Fruit fly (Drosophila melanogaster) whole organism, embryonic: ENCODE results near the gene Spec2.

Experiments used
- Blimp-1 ChIP-seq: fragments of 200-800 bp; sonication (Bioruptor generic); optimal IDR thresholded peaks from 3 replicates; lab custom pipeline; 2018; ENCODE audit warnings: missing biosample characterization, missing genetic modification characterization, mild to moderate bottlenecking, moderate library complexity, missing genetic modification reagents
- CG10267 ChIP-seq: fragments of 200-800 bp; sonication (Bioruptor generic); optimal IDR thresholded peaks from 2 replicates; lab custom pipeline; 2018; ENCODE audit warnings: missing biosample characterization, mild to moderate bottlenecking, missing genetic modification characterization, moderate library complexity
- CG10366 ChIP-seq: fragments of 200-800 bp; sonication (Bioruptor generic); IDR thresholded peaks from 2 replicates; pipeline ENCODE4 v1.3.6; 2022; ENCODE audit warnings: missing biosample characterization, missing genetic modification characterization
- CG11696 ChIP-seq: fragments of 200-800 bp; sonication (Bioruptor generic); IDR thresholded peaks from 2 replicates; pipeline ENCODE4 v1.3.6; 2022; ENCODE audit warnings: missing biosample characterization, missing genetic modification characterization
- CG12236 ChIP-seq: fragments of 200-800 bp; sonication (Bioruptor generic); optimal IDR thresholded peaks from 2 replicates; lab custom pipeline; 2016; ENCODE audit warnings: missing biosample characterization, missing genetic modification characterization
- CG17568 ChIP-seq: fragments of 200-800 bp; sonication (Bioruptor generic); optimal IDR thresholded peaks from 2 replicates; lab custom pipeline; 2018; ENCODE audit warnings: missing biosample characterization, mild to moderate bottlenecking, missing genetic modification characterization, moderate library complexity
- CG1832 ChIP-seq: fragments of 200-800 bp; sonication (Bioruptor generic); optimal IDR thresholded peaks from 2 replicates; lab custom pipeline; 2017; ENCODE audit warnings: missing biosample characterization, mild to moderate bottlenecking, missing genetic modification characterization, inconsistent platforms
- CG32532 ChIP-seq: fragments of 200-800 bp; sonication (Bioruptor generic); IDR thresholded peaks from 2 replicates; pipeline ENCODE4 v1.3.6; 2022; ENCODE audit warnings: missing biosample characterization, missing genetic modification characterization
- CG33213 ChIP-seq: fragments of 200-800 bp; sonication (Bioruptor generic); optimal IDR thresholded peaks from 3 replicates; lab custom pipeline; 2016; ENCODE audit warnings: missing biosample characterization, missing genetic modification characterization
- CG34224 ChIP-seq: fragments of 200-800 bp; sonication (Bioruptor generic); IDR thresholded peaks from 3 replicates; pipeline ENCODE4 v1.3.6; 2022; ENCODE audit warnings: missing biosample characterization, missing genetic modification characterization; ENCODE audit not compliant: partially characterized antibody
- CG3995 ChIP-seq: fragments of 200-800 bp; sonication (Bioruptor generic); optimal IDR thresholded peaks from 3 replicates; lab custom pipeline; 2016; ENCODE audit warnings: missing biosample characterization, missing genetic modification characterization
- CG4360 ChIP-seq: fragments of 200-800 bp; sonication (Bioruptor generic); IDR thresholded peaks from 2 replicates; pipeline ENCODE4 v1.3.6; 2022; ENCODE audit warnings: missing biosample characterization, missing genetic modification characterization
- CG43689 ChIP-seq: fragments of 200-800 bp; sonication (Bioruptor generic); IDR thresholded peaks from 2 replicates; pipeline ENCODE4 v1.3.6; 2022; ENCODE audit warnings: missing biosample characterization, missing genetic modification characterization
- CG4820 ChIP-seq: fragments of 200-800 bp; sonication (Bioruptor generic); optimal IDR thresholded peaks from 3 replicates; lab custom pipeline; 2016; ENCODE audit warnings: missing biosample characterization, missing genetic modification characterization
- CG6254 ChIP-seq: fragments of 200-800 bp; sonication (Bioruptor generic); optimal IDR thresholded peaks from 3 replicates; lab custom pipeline; 2017; ENCODE audit warnings: mild to moderate bottlenecking, missing biosample characterization, missing genetic modification reagents, missing genetic modification characterization
- CG6683 ChIP-seq: fragments of 200-800 bp; sonication (Bioruptor generic); optimal IDR thresholded peaks from 2 replicates; lab custom pipeline; 2017; ENCODE audit warnings: missing biosample characterization, mild to moderate bottlenecking, missing genetic modification characterization, missing genetic modification reagents
- CG6813 ChIP-seq: fragments of 200-800 bp; sonication (Bioruptor generic); optimal IDR thresholded peaks from 2 replicates; lab custom pipeline; 2017; ENCODE audit warnings: missing biosample characterization, missing genetic modification characterization, mild to moderate bottlenecking, moderate library complexity, missing genetic modification reagents
- CG9437 ChIP-seq: fragments of 200-800 bp; sonication (Bioruptor generic); optimal IDR thresholded peaks from 2 replicates; lab custom pipeline; 2018; ENCODE audit warnings: missing biosample characterization, mild to moderate bottlenecking, missing genetic modification characterization
- CG9876 ChIP-seq: fragments of 200-800 bp; sonication (Bioruptor generic); optimal IDR thresholded peaks from 2 replicates; lab custom pipeline; 2016; ENCODE audit warnings: missing biosample characterization, missing genetic modification characterization
- CrebB ChIP-seq: fragments of 200-800 bp; sonication (Bioruptor generic); optimal IDR thresholded peaks from 3 replicates; lab custom pipeline; 2018; ENCODE audit warnings: missing biosample characterization, mild to moderate bottlenecking, missing genetic modification characterization
- D ChIP-seq, 2 experiments: fragments of 200-800 bp in 1 of 2; fragments of >200 bp in 1 of 2; sonication (Bioruptor generic) in 1 of 2; optimal IDR thresholded peaks; 2 replicates in 1 of 2; 3 replicates in 1 of 2; lab custom pipeline; 2017; ENCODE audit warnings: mild to moderate bottlenecking in 1 of 2, missing biosample characterization in 1 of 2, missing genetic modification characterization in 1 of 2, missing genetic modification reagents in 1 of 2
- Dbx ChIP-seq: fragments of 200-800 bp; sonication (Bioruptor generic); IDR thresholded peaks from 3 replicates; pipeline ENCODE4 v1.3.6; 2022; ENCODE audit warnings: missing biosample characterization, missing genetic modification characterization
- Gug ChIP-seq: fragments of 200-800 bp; sonication (Bioruptor generic); IDR thresholded peaks from 4 replicates; pipeline ENCODE4 v1.3.6; 2022; ENCODE audit warnings: missing biosample characterization, missing genetic modification characterization
- Lim3 ChIP-seq: fragments of 200-800 bp; sonication (Bioruptor generic); IDR thresholded peaks from 2 replicates; pipeline ENCODE4 v1.3.6; 2022; ENCODE audit warnings: missing biosample characterization, missing genetic modification characterization
- MBD-R2 ChIP-seq: fragments of 200-800 bp; sonication (Bioruptor generic); IDR thresholded peaks from 2 replicates; pipeline ENCODE4 v1.3.6; 2022; ENCODE audit warnings: missing biosample characterization, missing genetic modification characterization
- MTF-1 ChIP-seq: fragments of 200-800 bp; sonication (Bioruptor generic); optimal IDR thresholded peaks from 2 replicates; lab custom pipeline; 2018; ENCODE audit warnings: missing biosample characterization, mild to moderate bottlenecking, missing genetic modification characterization, borderline replicate concordance
- Nf-YA ChIP-seq: fragments of 200-800 bp; sonication (Bioruptor generic); IDR thresholded peaks from 2 replicates; pipeline ENCODE4 v1.3.6; 2022; ENCODE audit warnings: missing biosample characterization, missing genetic modification characterization
- Nf-YB ChIP-seq: fragments of 200-800 bp; sonication (Bioruptor generic); optimal IDR thresholded peaks from 3 replicates; lab custom pipeline; 2019; ENCODE audit warnings: missing biosample characterization, mild to moderate bottlenecking, missing genetic modification characterization, moderate library complexity
- Pdp1 ChIP-seq, 2 experiments: fragments of 200-800 bp; sonication (Bioruptor generic); optimal IDR thresholded peaks; 3 replicates each; lab custom pipeline; 2016; ENCODE audit warnings: missing biosample characterization in 2 of 2, missing genetic modification characterization in 2 of 2, mild to moderate bottlenecking in 1 of 2, moderate library complexity in 1 of 2
- Poxn ChIP-seq: fragments of 200-800 bp; sonication (Bioruptor generic); IDR thresholded peaks from 2 replicates; pipeline ENCODE4 v1.3.6; 2022; ENCODE audit warnings: missing biosample characterization, missing genetic modification characterization
- TFAM ChIP-seq: fragments of 200-800 bp; sonication (Bioruptor generic); optimal IDR thresholded peaks from 2 replicates; lab custom pipeline; 2017; ENCODE audit warnings: missing biosample characterization, missing genetic modification characterization, inconsistent platforms
- bbx ChIP-seq: fragments of 200-800 bp; sonication (Bioruptor generic); IDR thresholded peaks from 2 replicates; pipeline ENCODE4 v1.3.6; 2022; ENCODE audit warnings: missing biosample characterization, missing genetic modification characterization; ENCODE audit not compliant: partially characterized antibody
- cad ChIP-seq: fragments of >200 bp; optimal IDR thresholded peaks from 2 replicates; lab custom pipeline; 2017; ENCODE audit warnings: missing biosample characterization, missing genetic modification characterization
- cg ChIP-seq: fragments of 200-800 bp; sonication (Bioruptor generic); optimal IDR thresholded peaks from 3 replicates; lab custom pipeline; 2019; ENCODE audit warnings: missing biosample characterization, mild to moderate bottlenecking, missing genetic modification characterization, moderate library complexity
- crp ChIP-seq, 2 experiments: fragments of 200-800 bp; sonication (Bioruptor generic); optimal IDR thresholded peaks; 2 replicates in 1 of 2; 3 replicates in 1 of 2; lab custom pipeline; 2017; ENCODE audit warnings: missing biosample characterization in 2 of 2, missing genetic modification characterization in 2 of 2, mild to moderate bottlenecking in 1 of 2, moderate library complexity in 1 of 2
- exex ChIP-seq: fragments of 200-800 bp; sonication (Bioruptor generic); optimal IDR thresholded peaks from 4 replicates; lab custom pipeline; 2018; ENCODE audit warnings: missing biosample characterization, mild to moderate bottlenecking, missing genetic modification characterization, moderate library complexity
- gcm ChIP-seq: fragments of 200-800 bp; sonication (Bioruptor generic); optimal IDR thresholded peaks from 2 replicates; lab custom pipeline; 2019; ENCODE audit warnings: missing biosample characterization, mild to moderate bottlenecking, missing genetic modification characterization, moderate library complexity
- grau ChIP-seq: fragments of 200-800 bp; optimal IDR thresholded peaks from 3 replicates; lab custom pipeline; 2019; ENCODE audit warnings: missing biosample characterization, mild to moderate bottlenecking, missing genetic modification characterization, moderate library complexity
- kni ChIP-seq: fragments of 200-800 bp; sonication (Bioruptor generic); optimal IDR thresholded peaks from 3 replicates; lab custom pipeline; 2017; ENCODE audit warnings: mild to moderate bottlenecking, missing biosample characterization, missing genetic modification reagents, missing genetic modification characterization
- mld ChIP-seq: fragments of 200-800 bp; sonication (Bioruptor generic); IDR thresholded peaks from 3 replicates; pipeline ENCODE4 v1.3.6; 2022; ENCODE audit warnings: missing biosample characterization, missing genetic modification characterization; ENCODE audit not compliant: partially characterized antibody
- otp ChIP-seq: fragments of 200-800 bp; sonication (Bioruptor generic); IDR thresholded peaks from 3 replicates; pipeline ENCODE4, ENCODE4 v1.3.6; 2022; ENCODE audit warnings: missing biosample characterization, missing genetic modification characterization
- pb ChIP-seq: fragments of 200-800 bp; sonication (Bioruptor generic); optimal IDR thresholded peaks from 3 replicates; lab custom pipeline; 2016; ENCODE audit warnings: missing biosample characterization, missing genetic modification characterization
- repo ChIP-seq: fragments of 200-800 bp; sonication (Bioruptor generic); optimal IDR thresholded peaks from 2 replicates; lab custom pipeline; 2016; ENCODE audit warnings: missing biosample characterization, missing genetic modification characterization
- scrt ChIP-seq: fragments of 200-800 bp; sonication (Bioruptor generic); optimal IDR thresholded peaks from 2 replicates; lab custom pipeline; 2018; ENCODE audit warnings: missing biosample characterization, mild to moderate bottlenecking, missing genetic modification characterization, moderate library complexity
- tio ChIP-seq: fragments of 200-800 bp; sonication (Bioruptor generic); optimal IDR thresholded peaks from 2 replicates; lab custom pipeline; 2017; ENCODE audit warnings: missing biosample characterization, missing genetic modification characterization, inconsistent platforms
- zen2 ChIP-seq: fragments of 200-800 bp; sonication (Bioruptor generic); IDR thresholded peaks from 3 replicates; pipeline ENCODE4 v1.3.6; 2022; ENCODE audit warnings: missing biosample characterization, missing genetic modification characterization; ENCODE audit not compliant: partially characterized antibody

The Spec2 gene

DNA sequence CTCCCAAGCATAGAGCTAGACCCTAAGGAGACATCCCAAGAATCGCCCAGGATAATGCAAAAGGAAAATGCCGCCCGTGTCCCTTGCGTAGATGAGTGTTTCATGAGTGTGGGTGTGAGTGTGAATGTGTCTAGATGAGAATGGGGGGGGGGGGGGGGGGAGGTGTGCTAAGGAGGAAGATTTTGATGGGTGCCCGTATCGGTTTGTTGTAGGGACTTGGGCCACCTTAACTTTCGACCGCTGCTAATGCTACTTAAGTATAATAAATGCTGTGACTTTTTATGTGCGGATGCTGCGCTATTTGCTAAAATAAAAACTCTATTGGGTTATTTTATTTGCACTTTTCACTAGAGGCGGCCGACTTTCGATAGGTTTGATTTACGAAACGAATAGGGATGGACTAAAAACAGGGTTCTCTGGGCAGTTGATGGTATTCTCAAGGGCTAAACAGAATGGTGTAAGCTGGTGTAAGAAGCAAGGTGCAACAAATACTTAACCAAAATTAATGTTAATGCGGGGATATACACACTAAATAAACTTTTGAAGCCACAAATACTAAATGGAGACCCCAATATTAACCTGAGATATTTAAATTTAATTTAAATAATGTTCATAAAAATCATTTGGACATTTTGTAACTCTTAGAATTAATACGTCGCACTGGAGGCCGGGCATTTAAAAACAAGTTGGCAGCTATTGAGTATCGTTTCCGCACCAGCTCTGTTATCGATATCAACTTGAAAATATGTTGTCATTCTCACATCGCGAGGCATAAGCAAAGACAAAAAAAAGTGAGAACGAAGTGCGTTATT is 45.2 kb upstream of the Spec2 start, which contains the start of the genes Xe7 and Atg17 (continued):
- TF ChIP-seq CG43689 (GFP tag; lab: Robert Waterston, UW) (peak; percentile 67; the same call in 1 of the 2 replicates), CG6683 (GFP tag; lab: Kevin White, UChicago) (peak; percentile 56), Dbx (peak; percentile 94), CG17568 (GFP tag; lab: Kevin White, UChicago) (no peak), otp (GFP tag; lab: Robert Waterston, UW) (no peak; the same call in 2 of the 3 replicates), MBD-R2 (GFP tag; lab: Robert Waterston, UW) (peak; percentile 73), scrt (peak; percentile 69), repo (peak; percentile 58), Nf-YB (GFP tag; lab: Kevin White, UChicago) (peak; percentile 69), exex (no peak), Poxn (GFP tag; lab: Robert Waterston, UW) (peak; percentile 80), CrebB (peak; percentile 61), CG11696 (GFP tag; lab: Robert Waterston, UW) (peak; percentile 54), Lim3 (peak; percentile 50; the same call in 1 of the 2 replicates), CG9876 (peak; percentile 87), bbx (GFP tag; lab: Robert Waterston, UW) (0 out of 2 replicates have a peak, but pooled peaks have one; percentile 25), CG4360 (GFP tag; lab: Robert Waterston, UW) (no peak), gcm (peak; percentile 67), CG32532 (GFP tag; lab: Robert Waterston, UW) (peak; percentile 94), Gug (GFP tag; lab: Robert Waterston, UW) (peak; percentile 97), Pdp1 (GFP tag; optimal IDR thresholded peaks at IDR 0.05; lab: Kevin White, UChicago) (peak; percentile 88 to 96)

DNA sequence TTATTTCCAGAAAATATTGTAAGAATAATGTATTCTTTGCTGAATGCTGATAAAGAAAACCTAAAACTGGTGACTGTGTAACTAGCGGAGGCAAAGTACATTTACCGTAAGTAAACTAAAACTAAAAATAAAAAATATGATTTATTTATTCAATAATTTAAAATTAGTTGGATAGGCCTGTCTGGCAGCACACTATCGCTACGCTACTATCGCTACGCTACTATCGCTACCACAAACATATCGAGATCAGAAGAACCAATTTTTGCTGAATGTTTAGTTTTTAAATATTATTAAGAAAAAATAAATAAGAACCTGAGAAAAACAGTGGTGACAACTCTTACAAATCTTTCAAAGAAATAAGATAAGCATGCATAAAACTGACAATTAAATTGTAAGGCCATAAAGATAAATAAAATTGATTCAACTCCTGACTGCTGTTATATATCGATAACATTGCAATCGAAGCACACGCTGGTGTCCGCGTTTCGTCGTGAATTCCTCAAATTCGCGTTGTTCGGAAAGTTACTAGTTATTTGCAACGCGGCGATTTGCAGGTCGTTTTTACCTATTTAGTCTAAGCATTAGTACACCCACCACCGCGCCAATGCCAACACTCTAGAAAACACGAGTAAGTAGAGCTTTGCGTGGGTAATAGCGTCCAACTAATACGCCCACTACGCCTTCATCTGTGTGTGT is 36.4 kb upstream of the Spec2 start, which contains the start of gene Wdr33:
TSS of gene Wdr33 (plus strand) at position 438 of the 696 bp plus-strand sequence.
- TF ChIP-seq CG10366 (GFP tag; lab: Robert Waterston, UW), result peak; percentile 38; the same call in 1 of the 2 replicates
- no peak for TF ChIP-seq cad (GFP tag; lab: Kevin White, UChicago)
- no peak for TF ChIP-seq CG1832 (GFP tag; lab: Kevin White, UChicago)
- no peak for TF ChIP-seq CG6254 (GFP tag; lab: Kevin White, UChicago)
- no peak for TF ChIP-seq TFAM (GFP tag; lab: Kevin White, UChicago)
- TF ChIP-seq grau (tag; lab: Kevin White, UChicago), result peak; percentile 42
- TF ChIP-seq MBD-R2 (GFP tag; lab: Robert Waterston, UW), result peak; percentile 51
- no peak for TF ChIP-seq CG6813 (GFP tag; lab: Kevin White, UChicago)
- no peak for TF ChIP-seq Nf-YA (GFP tag; lab: Robert Waterston, UW)
- TF ChIP-seq pb (GFP tag; lab: Kevin White, UChicago), result no peak
- TF ChIP-seq kni (GFP tag; lab: Kevin White, UChicago), result no peak
- peak; percentile 45 for TF ChIP-seq CG9437 (GFP tag; lab: Kevin White, UChicago)
- TF ChIP-seq zen2 (GFP tag; lab: Robert Waterston, UW), result peak; percentile 70; the same call in 1 of the 3 replicates
- TF ChIP-seq CG10267 (tag; lab: Kevin White, UChicago), result peak; percentile 5
- TF ChIP-seq CG3995, result peak; percentile 60
- TF ChIP-seq Blimp-1 (GFP tag; lab: Kevin White, UChicago), result no peak
- TF ChIP-seq crp (GFP tag; optimal IDR thresholded peaks at IDR 0.05; lab: Kevin White, UChicago), result no peak
- TF ChIP-seq tio (GFP tag; lab: Kevin White, UChicago), result no peak
- no peak for TF ChIP-seq CG12236 (GFP tag; lab: Kevin White, UChicago)
- peak; percentile 82 for TF ChIP-seq CG34224
- no peak for TF ChIP-seq CG4820 (GFP tag; lab: Kevin White, UChicago)
- TF ChIP-seq CG33213 (GFP tag; lab: Kevin White, UChicago), result no peak
- TF ChIP-seq mld (GFP tag; lab: Robert Waterston, UW), result peak; percentile 84; the same call in 2 of the 3 replicates
- peak; percentile 64 for TF ChIP-seq cg (GFP tag; lab: Kevin White, UChicago)
- no peak for TF ChIP-seq MTF-1
- no peak for TF ChIP-seq D (optimal IDR thresholded peaks at IDR 0.05; lab: Kevin White, UChicago)
- TF ChIP-seq D (GFP tag; optimal IDR thresholded peaks at IDR 0.05; lab: Kevin White, UChicago), result no peak
